Worm (Caenorhabditis elegans): Measurements from ENCODE around the gene Y43F8C.7.

Y43F8C.7 gene

ce11 chrV:19643903-19644302, at the start of gene Y43F8C.7, which contains the start of gene mrps-28:
TSS of gene Y43F8C.7 (minus strand) at chrV:19644030.
TSS of gene mrps-28 (plus strand) at chrV:19644239.
- TF ChIP-seq tlp-1 (tag; optimal IDR thresholded peaks at IDR 0.05) (no peak), mef-2 (tag; optimal IDR thresholded peaks at IDR 0.05) (no peak), efl-3 (GFP tag; optimal IDR thresholded peaks at IDR 0.05) (no peak), nhr-12 (tag; optimal IDR thresholded peaks at IDR 0.05) (no peak), mep-1 (tag; optimal IDR thresholded peaks at IDR 0.05) (peak; percentile 70), lin-35 (GFP tag; optimal IDR thresholded peaks at IDR 0.05) (peak; percentile 65 to 70), C16A3.4 (tag; optimal IDR thresholded peaks at IDR 0.05) (peak; percentile 36), unc-130 (tag; optimal IDR thresholded peaks at IDR 0.05) (peak; percentile 17), snpc-4 (tag; optimal IDR thresholded peaks at IDR 0.05) (peak; percentile 54), tbx-2 (tag; optimal IDR thresholded peaks at IDR 0.05) (peak; percentile 45), nhr-11 (tag; optimal IDR thresholded peaks at IDR 0.05) (no peak), dpl-1 (GFP tag; optimal IDR thresholded peaks at IDR 0.05) (peak; percentile 25 to 63 (median 60)), aly-2 (tag; optimal IDR thresholded peaks at IDR 0.05) (peak; percentile 25), alr-1 (tag; optimal IDR thresholded peaks at IDR 0.05; ENCODE audit: borderline replicate concordance) (no peak), hpl-2 (GFP tag; optimal IDR thresholded peaks at IDR 0.05) (no peak), F16B12.6 (tag; optimal IDR thresholded peaks at IDR 0.05) (peak; percentile 91), elt-3 (tag; optimal IDR thresholded peaks at IDR 0.05) (no peak), efl-1 (optimal IDR thresholded peaks at IDR 0.05) (peak; percentile 57 to 62), efl-1 (GFP tag; optimal IDR thresholded peaks at IDR 0.05 in 1 of 2) (peak; percentile 69 to 96), nhr-85 (tag) (peak; percentile 29), dsc-1 (tag; optimal IDR thresholded peaks at IDR 0.05) (peak; percentile 58), nhr-90 (tag; optimal IDR thresholded peaks at IDR 0.05; ENCODE audit: poor library complexity) (peak; percentile 6), lsy-2 (tag; optimal IDR thresholded peaks at IDR 0.05) (peak; percentile 97 to 98), nhr-47 (tag; optimal IDR thresholded peaks at IDR 0.05) (peak; percentile 66), xbp-1 (tag; optimal IDR thresholded peaks at IDR 0.05) (peak; percentile 43), snu-23 (GFP tag; optimal IDR thresholded peaks at IDR 0.05) (peak; percentile 74), nhr-19 (GFP tag; conservative IDR thresholded peaks at IDR 0.05) (peak; percentile 50), lin-39 (tag; optimal IDR thresholded peaks at IDR 0.05) (no peak), nhr-77 (tag; optimal IDR thresholded peaks at IDR 0.05) (peak; percentile 39), egl-27 (tag; optimal IDR thresholded peaks at IDR 0.05) (no peak), mdl-1 (tag; optimal IDR thresholded peaks at IDR 0.05) (peak in 1 of 2 experiments; percentile 5), ceh-82 (tag; optimal IDR thresholded peaks at IDR 0.05) (peak; percentile 17 to 71 (median 24)), lin-15B (tag; optimal IDR thresholded peaks at IDR 0.05) (no peak), unc-98 (GFP tag; IDR thresholded peaks at IDR 0.05) (no peak), nhr-28 (tag; optimal IDR thresholded peaks at IDR 0.05) (no peak), C34B4.2 (tag; optimal IDR thresholded peaks at IDR 0.05) (no peak), fkh-8 (tag; optimal IDR thresholded peaks at IDR 0.05) (peak; percentile 10), blmp-1 (tag; optimal IDR thresholded peaks at IDR 0.05) (peak; percentile 33), swsn-7 (tag; optimal IDR thresholded peaks at IDR 0.05) (peak; percentile 51), isw-1 (GFP tag; IDR thresholded peaks at IDR 0.05) (peak; percentile 51), pqm-1 (tag; optimal IDR thresholded peaks at IDR 0.05) (no peak), skn-1 (tag; optimal IDR thresholded peaks at IDR 0.05) (peak; percentile 43), ama-1 (optimal IDR thresholded peaks at IDR 0.05) (no peak), lin-14 (GFP tag; optimal IDR thresholded peaks at IDR 0.05) (no peak), nhr-71 (tag; optimal IDR thresholded peaks at IDR 0.05) (no peak), irx-1 (tag; optimal IDR thresholded peaks at IDR 0.05) (peak; percentile 3), ceh-88 (GFP tag; IDR thresholded peaks at IDR 0.05) (no peak), vab-15 (tag; optimal IDR thresholded peaks at IDR 0.05) (no peak), unc-86 (tag; optimal IDR thresholded peaks at IDR 0.05) (peak; percentile 37), fkh-10 (GFP tag; optimal IDR thresholded peaks at IDR 0.05) (peak; percentile 25)
